Fruit fly (Drosophila melanogaster) whole organism, pupa: ENCODE results near the gene CG2157.
A peak's percentile ranks its signal among the peaks of the same experiment; 100 is the strongest.

Experiments used
- CG10348 ChIP-seq: fragments of 200-800 bp; sonication (Bioruptor generic); IDR thresholded peaks from 2 replicates; pipeline ENCODE4 v1.3.6; 2022; ENCODE audit warnings: missing biosample characterization, missing genetic modification characterization
- CG12605 ChIP-seq: fragments of 200-800 bp; sonication (Bioruptor generic); IDR thresholded peaks from 2 replicates; pipeline ENCODE4 v1.3.6; 2022; ENCODE audit warnings: missing biosample characterization, missing genetic modification characterization
- CG13204 ChIP-seq: fragments of 200-800 bp; sonication (Bioruptor generic); optimal IDR thresholded peaks from 2 replicates; lab custom pipeline; 2018; ENCODE audit warnings: missing biosample characterization, mild to moderate bottlenecking, missing genetic modification characterization, moderate library complexity
- CG14655 ChIP-seq: fragments of 200-800 bp; sonication (Bioruptor generic); optimal IDR thresholded peaks from 3 replicates; lab custom pipeline; 2017; ENCODE audit warnings: mild to moderate bottlenecking, missing biosample characterization, missing genetic modification reagents, missing genetic modification characterization
- CG15710 ChIP-seq: fragments of 200-800 bp; sonication (Bioruptor generic); optimal IDR thresholded peaks from 2 replicates; lab custom pipeline; 2018; ENCODE audit warnings: missing biosample characterization, mild to moderate bottlenecking, missing genetic modification characterization, moderate library complexity
- CG17806 ChIP-seq: fragments of 200-800 bp; sonication (Bioruptor generic); optimal IDR thresholded peaks from 2 replicates; lab custom pipeline; 2018; ENCODE audit warnings: missing biosample characterization, mild to moderate bottlenecking, missing genetic modification characterization, moderate library complexity
- CG32121 ChIP-seq: fragments of 200-800 bp; sonication (Bioruptor generic); IDR thresholded peaks from 2 replicates; pipeline ENCODE4 v1.3.6; 2022; ENCODE audit warnings: missing biosample characterization, missing genetic modification characterization
- CG34367 ChIP-seq: fragments of 200-800 bp; sonication (Bioruptor generic); optimal IDR thresholded peaks from 2 replicates; lab custom pipeline; 2018; ENCODE audit warnings: missing biosample characterization, mild to moderate bottlenecking, missing genetic modification characterization
- CG4496 ChIP-seq: fragments of 200-800 bp; sonication (Bioruptor generic); IDR thresholded peaks from 3 replicates; pipeline ENCODE4 v1.3.6; 2022; ENCODE audit warnings: missing biosample characterization, missing genetic modification characterization
- CG8159 ChIP-seq: fragments of 200-800 bp; sonication (Bioruptor generic); optimal IDR thresholded peaks from 3 replicates; lab custom pipeline; 2018; ENCODE audit warnings: missing biosample characterization, mild to moderate bottlenecking, missing genetic modification characterization, moderate library complexity
- CG8301 ChIP-seq: fragments of 200-800 bp; sonication (Bioruptor generic); optimal IDR thresholded peaks from 2 replicates; lab custom pipeline; 2018; ENCODE audit warnings: missing biosample characterization, mild to moderate bottlenecking, missing genetic modification characterization
- CG9948 ChIP-seq: fragments of 200-800 bp; sonication (Bioruptor generic); optimal IDR thresholded peaks from 2 replicates; lab custom pipeline; 2018; ENCODE audit warnings: missing biosample characterization, mild to moderate bottlenecking, missing genetic modification characterization, moderate library complexity
- D1 ChIP-seq: fragments of 200-800 bp; sonication (Bioruptor generic); optimal IDR thresholded peaks from 2 replicates; lab custom pipeline; 2018; ENCODE audit warnings: missing biosample characterization, mild to moderate bottlenecking, missing genetic modification characterization, moderate library complexity
- EcR ChIP-seq: fragments of 200-800 bp; sonication (Bioruptor generic); optimal IDR thresholded peaks from 3 replicates; lab custom pipeline; 2019; ENCODE audit warnings: missing biosample characterization, missing genetic modification characterization, mild to moderate bottlenecking, moderate library complexity, missing genetic modification reagents
- Ets98B ChIP-seq: fragments of 200-800 bp; sonication (Bioruptor generic); IDR thresholded peaks from 2 replicates; pipeline ENCODE4 v1.3.6; 2022; ENCODE audit warnings: missing biosample characterization, missing genetic modification characterization
- Pif1A ChIP-seq: fragments of 200-800 bp; sonication (Bioruptor generic); optimal IDR thresholded peaks from 3 replicates; lab custom pipeline; 2016; ENCODE audit warnings: missing biosample characterization, missing genetic modification characterization
- Pif1B ChIP-seq: fragments of 200-800 bp; sonication (Bioruptor generic); optimal IDR thresholded peaks from 3 replicates; lab custom pipeline; 2016; ENCODE audit warnings: missing biosample characterization, missing genetic modification characterization
- Snoo ChIP-seq: fragments of 200-800 bp; sonication (Bioruptor generic); optimal IDR thresholded peaks from 3 replicates; lab custom pipeline; 2017; ENCODE audit warnings: missing biosample characterization, mild to moderate bottlenecking, missing genetic modification characterization, inconsistent platforms
- fd96Ca ChIP-seq: fragments of 200-800 bp; sonication (Bioruptor generic); IDR thresholded peaks from 3 replicates; pipeline ENCODE4 v1.3.6; 2022; ENCODE audit warnings: missing biosample characterization, missing genetic modification characterization
- gl ChIP-seq: fragments of 200-800 bp; sonication (Bioruptor generic); optimal IDR thresholded peaks from 2 replicates; lab custom pipeline; 2018; ENCODE audit warnings: missing biosample characterization, mild to moderate bottlenecking, missing genetic modification characterization
- rn ChIP-seq: fragments of 200-800 bp; sonication (Bioruptor generic); IDR thresholded peaks from 2 replicates; pipeline ENCODE4 v1.3.6; 2022; ENCODE audit warnings: missing biosample characterization, missing genetic modification characterization

The CG2157 gene

dm6 chrX:10876451-10876850 is 7.4 kb downstream of the CG2157 start:
- TF ChIP-seq CG17806: no peak
- no peak for TF ChIP-seq CG8159 (tag; lab: Kevin White, UChicago)
- no peak for TF ChIP-seq CG32121 (GFP tag; lab: Robert Waterston, UW)
- no peak for TF ChIP-seq Snoo (tag; lab: Kevin White, UChicago)
- no peak for TF ChIP-seq CG8301
- TF ChIP-seq CG9948 (tag; lab: Kevin White, UChicago): no peak
- TF ChIP-seq CG12605 (GFP tag; lab: Robert Waterston, UW): no peak
- TF ChIP-seq rn (GFP tag; lab: Robert Waterston, UW): no peak
- TF ChIP-seq Pif1A: no peak
- no peak for TF ChIP-seq fd96Ca
- TF ChIP-seq CG13204 (GFP tag; lab: Kevin White, UChicago): no peak
- no peak for TF ChIP-seq CG10348 (GFP tag; lab: Robert Waterston, UW)
- TF ChIP-seq CG4496 (GFP tag; lab: Robert Waterston, UW): no peak
- no peak for TF ChIP-seq CG15710 (tag; lab: Kevin White, UChicago)
- TF ChIP-seq D1: no peak
- no peak for TF ChIP-seq Pif1B (GFP tag; lab: Kevin White, UChicago)
- TF ChIP-seq gl (tag; lab: Kevin White, UChicago): no peak
- no peak for TF ChIP-seq CG14655 (GFP tag; lab: Kevin White, UChicago)
- no peak for TF ChIP-seq CG34367
- TF ChIP-seq Ets98B: no peak

- no peak for TF ChIP-seq CG8159 (tag; lab: Kevin White, UChicago)
- TF ChIP-seq gl (tag; lab: Kevin White, UChicago): no peak
- 0 out of 2 replicates have a peak, but pooled peaks have one; percentile 9 for TF ChIP-seq Ets98B
- TF ChIP-seq CG13204 (GFP tag; lab: Kevin White, UChicago): no peak
- peak; percentile 18 for TF ChIP-seq CG17806
- TF ChIP-seq CG4496 (GFP tag; lab: Robert Waterston, UW): peak; percentile 55
- TF ChIP-seq CG14655 (GFP tag; lab: Kevin White, UChicago): no peak
- TF ChIP-seq CG34367: no peak
- no peak for TF ChIP-seq Pif1A
- peak; percentile 29; the same call in 1 of the 2 replicates for TF ChIP-seq CG12605 (GFP tag; lab: Robert Waterston, UW)
- 0 out of 2 replicates have a peak, but pooled peaks have one; percentile 20 for TF ChIP-seq CG32121 (GFP tag; lab: Robert Waterston, UW)
- no peak for TF ChIP-seq EcR (GFP tag; lab: Kevin White, UChicago)
- TF ChIP-seq fd96Ca: no peak; the same call in 2 of the 3 replicates
- TF ChIP-seq rn (GFP tag; lab: Robert Waterston, UW): no peak
- TF ChIP-seq CG8301: peak; percentile 32
- no peak for TF ChIP-seq D1
- peak; percentile 3 for TF ChIP-seq CG15710 (tag; lab: Kevin White, UChicago)
- TF ChIP-seq CG9948 (tag; lab: Kevin White, UChicago): peak; percentile 16
- no peak for TF ChIP-seq Snoo (tag; lab: Kevin White, UChicago)
- no peak for TF ChIP-seq CG10348 (GFP tag; lab: Robert Waterston, UW)
- TF ChIP-seq Pif1B (GFP tag; lab: Kevin White, UChicago): no peak
These were observed 8.2 kb downstream of the CG2157 start, which contains the start of gene CG1637 for dm6 chrX:10877087-10877935. TSS of gene CG1637 (minus strand) at chrX:10877893.

- TF ChIP-seq CG8159 (tag; lab: Kevin White, UChicago) (peak; percentile 6), CG4496 (GFP tag; lab: Robert Waterston, UW) (0 out of 3 replicates have a peak, but pooled peaks have one; percentile 11), CG15710 (tag; lab: Kevin White, UChicago) (no peak)
These were observed 13.7 kb downstream of the CG2157 start for dm6 chrX:10882786-10883185.

dm6 chrX:10883740-10884139 is 14.7 kb downstream of the CG2157 start:
- TF ChIP-seq CG8159 (tag; lab: Kevin White, UChicago): no peak
- TF ChIP-seq fd96Ca: no peak
- no peak for TF ChIP-seq Pif1A
- TF ChIP-seq CG17806: no peak
- no peak for TF ChIP-seq CG12605 (GFP tag; lab: Robert Waterston, UW)
- no peak for TF ChIP-seq CG32121 (GFP tag; lab: Robert Waterston, UW)
- TF ChIP-seq Ets98B: no peak
- no peak for TF ChIP-seq CG8301

dm6 chrX:10886418-10886817 is 17.3 kb downstream of the CG2157 start:
- TF ChIP-seq CG32121 (GFP tag; lab: Robert Waterston, UW) (no peak), CG14655 (GFP tag; lab: Kevin White, UChicago) (no peak), CG12605 (GFP tag; lab: Robert Waterston, UW) (no peak), Pif1B (GFP tag; lab: Kevin White, UChicago) (no peak), D1 (no peak), CG4496 (GFP tag; lab: Robert Waterston, UW) (no peak), CG8301 (no peak), Pif1A (no peak), gl (tag; lab: Kevin White, UChicago) (no peak), EcR (GFP tag; lab: Kevin White, UChicago) (no peak), Snoo (tag; lab: Kevin White, UChicago) (no peak), CG34367 (no peak)
- TF ChIP-seq, all 21 proteins: peak for 0

dm6 chrX:10887643-10888042 is 18.6 kb downstream of the CG2157 start:
- TF ChIP-seq fd96Ca (no peak), CG34367 (no peak), CG10348 (GFP tag; lab: Robert Waterston, UW) (no peak), CG15710 (tag; lab: Kevin White, UChicago) (no peak), CG32121 (GFP tag; lab: Robert Waterston, UW) (no peak), CG8301 (no peak), Pif1B (GFP tag; lab: Kevin White, UChicago) (no peak), rn (GFP tag; lab: Robert Waterston, UW) (no peak), gl (tag; lab: Kevin White, UChicago) (no peak), Snoo (tag; lab: Kevin White, UChicago) (no peak), CG12605 (GFP tag; lab: Robert Waterston, UW) (no peak), Ets98B (no peak)
